Worm (Caenorhabditis elegans) whole organism, L3 larva: Measurements from ENCODE around the gene F52H2.15.

Experiments
- ceh-82 ChIP-seq: fragments of 150-350 bp; optimal IDR thresholded peaks from 2 replicates; lab custom pipeline; 2014; ENCODE audit warnings: missing biosample characterization, missing genetic modification characterization
- elt-3 ChIP-seq, 3 experiments: fragments of 150-350 bp in 1 of 3; sonication (generic microtip) in 2 of 3; optimal IDR thresholded peaks; 2 replicates in 2 of 3; 4 replicates in 1 of 3; lab custom pipeline; 2014 to 2017; ENCODE audit warnings: missing biosample characterization in 3 of 3, missing genetic modification characterization in 3 of 3
- fos-1 ChIP-seq: fragments of 150-350 bp; optimal IDR thresholded peaks from 2 replicates; lab custom pipeline; 2014; ENCODE audit warnings: missing biosample characterization, missing genetic modification characterization
- lin-15B ChIP-seq: fragments of 150-350 bp; optimal IDR thresholded peaks from 2 replicates; lab custom pipeline; 2014; ENCODE audit warnings: missing biosample characterization, missing genetic modification characterization
- mdl-1 ChIP-seq: fragments of 150-350 bp; optimal IDR thresholded peaks from 2 replicates; lab custom pipeline; 2014; ENCODE audit warnings: missing biosample characterization, missing genetic modification characterization
- nfya-1 ChIP-seq: sonication (generic microtip); optimal IDR thresholded peaks from 2 replicates; lab custom pipeline; 2017; ENCODE audit warnings: missing genetic modification characterization, mild to moderate bottlenecking, missing compliant biosample characterization, antibody characterized with exemption, moderate library complexity; ENCODE audit not compliant: insufficient read depth
- nhr-43 ChIP-seq: sonication (generic microtip); optimal IDR thresholded peaks from 2 replicates; lab custom pipeline; 2016; ENCODE audit warnings: mild to moderate bottlenecking, missing genetic modification characterization, missing compliant biosample characterization; ENCODE audit not compliant: poor library complexity, severe bottlenecking
- tbx-2 ChIP-seq: sonication (generic microtip); optimal IDR thresholded peaks from 2 replicates; lab custom pipeline; 2016; ENCODE audit warnings: mild to moderate bottlenecking, missing genetic modification characterization, missing compliant biosample characterization

DNA sequence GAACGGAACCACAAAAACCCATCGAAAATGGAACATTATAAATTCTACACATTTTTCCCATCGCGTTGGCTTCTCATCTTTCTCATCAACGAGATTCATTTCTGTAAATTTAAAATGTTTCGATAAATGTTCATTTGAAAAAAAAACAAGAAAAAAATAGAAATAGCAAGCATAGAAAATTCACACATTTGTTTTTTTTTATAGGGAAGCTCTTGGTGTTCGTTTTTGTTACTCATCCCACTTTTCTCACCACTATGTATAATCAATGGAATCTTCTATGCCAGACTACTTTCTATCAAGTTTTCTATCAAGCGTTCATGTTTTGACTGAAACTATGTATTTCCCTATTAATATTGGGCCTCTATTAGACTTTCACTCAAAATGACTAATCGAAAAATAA, 1.1 kb upstream of the F52H2.15 start, which contains the start of gene dhcr-24:
- TF ChIP-seq mdl-1 (no peak), lin-15B (no peak), ceh-82 (tag; lab: Kevin White, UChicago) (no peak), tbx-2 (no peak), nhr-43 (tag; lab: Kevin White, UChicago) (no peak), nfya-1 (tag; lab: Kevin White, UChicago) (no peak), fos-1 (tag; lab: Kevin White, UChicago) (no peak), elt-3 (tag; optimal IDR thresholded peaks at IDR 0.05; lab: Kevin White, UChicago) (no peak)
